Fruit fly (Drosophila melanogaster) whole organism, embryonic: Measurements from ENCODE around the gene Hs6st.
A peak's percentile ranks its signal among the peaks of the same experiment; 100 is the strongest.

Experiments
- ATbp ChIP-seq: fragments of 200-800 bp; sonication (Bioruptor generic); optimal IDR thresholded peaks from 2 replicates; lab custom pipeline; 2017; ENCODE audit warnings: missing biosample characterization, mild to moderate bottlenecking, missing genetic modification characterization, missing genetic modification reagents
- Adf1 ChIP-seq: fragments of 200-800 bp; sonication (Bioruptor generic); IDR thresholded peaks from 2 replicates; pipeline ENCODE4 v1.3.6; 2022; ENCODE audit warnings: missing biosample characterization, missing genetic modification characterization
- B-H2 ChIP-seq: fragments of 200-800 bp; sonication (Bioruptor generic); optimal IDR thresholded peaks from 2 replicates; lab custom pipeline; 2018; ENCODE audit warnings: missing biosample characterization, mild to moderate bottlenecking, missing genetic modification characterization
- CG10366 ChIP-seq: fragments of 200-800 bp; sonication (Bioruptor generic); IDR thresholded peaks from 2 replicates; pipeline ENCODE4 v1.3.6; 2022; ENCODE audit warnings: missing biosample characterization, missing genetic modification characterization
- CG11560 ChIP-seq: fragments of 200-800 bp; sonication (Bioruptor generic); IDR thresholded peaks from 3 replicates; pipeline ENCODE4 v1.3.6; 2022; ENCODE audit warnings: missing biosample characterization, missing genetic modification characterization
- CG12659 ChIP-seq: fragments of 200-800 bp; sonication (Bioruptor generic); optimal IDR thresholded peaks from 3 replicates; lab custom pipeline; 2017; ENCODE audit warnings: mild to moderate bottlenecking, missing biosample characterization, missing genetic modification reagents, missing genetic modification characterization
- CG12744 ChIP-seq: fragments of 200-800 bp; sonication (Bioruptor generic); optimal IDR thresholded peaks from 2 replicates; lab custom pipeline; 2016; ENCODE audit warnings: missing biosample characterization, missing genetic modification characterization
- CG13287 ChIP-seq: fragments of 200-800 bp; sonication (Bioruptor generic); IDR thresholded peaks from 2 replicates; pipeline ENCODE4 v1.3.6; 2022; ENCODE audit warnings: missing biosample characterization, missing genetic modification characterization; ENCODE audit not compliant: partially characterized antibody
- CG14965 ChIP-seq: fragments of 200-800 bp; sonication (Bioruptor generic); optimal IDR thresholded peaks from 2 replicates; lab custom pipeline; 2016; ENCODE audit warnings: missing biosample characterization, missing genetic modification characterization, borderline replicate concordance
- CG1529 ChIP-seq: fragments of 200-800 bp; sonication (Bioruptor generic); optimal IDR thresholded peaks from 3 replicates; lab custom pipeline; 2018; ENCODE audit warnings: missing biosample characterization, missing genetic modification characterization
- CG17359 ChIP-seq: fragments of 200-800 bp; sonication (Bioruptor generic); optimal IDR thresholded peaks from 3 replicates; lab custom pipeline; 2018; ENCODE audit warnings: missing biosample characterization, mild to moderate bottlenecking, missing genetic modification characterization, moderate library complexity
- CG17361 ChIP-seq: fragments of 200-800 bp; sonication (Bioruptor generic); IDR thresholded peaks from 3 replicates; pipeline ENCODE4 v1.3.6; 2022; ENCODE audit warnings: missing biosample characterization, missing genetic modification characterization
- CG17802 ChIP-seq: fragments of 200-800 bp; sonication (Bioruptor generic); optimal IDR thresholded peaks from 2 replicates; lab custom pipeline; 2018; ENCODE audit warnings: missing biosample characterization, mild to moderate bottlenecking, missing genetic modification characterization, moderate library complexity
- CG17912 ChIP-seq: fragments of 200-800 bp; sonication (Bioruptor generic); optimal IDR thresholded peaks from 2 replicates; lab custom pipeline; 2018; ENCODE audit warnings: missing biosample characterization, mild to moderate bottlenecking, missing genetic modification characterization
- CG2116 ChIP-seq: fragments of 200-800 bp; sonication (Bioruptor generic); optimal IDR thresholded peaks from 3 replicates; lab custom pipeline; 2018; ENCODE audit warnings: missing biosample characterization, mild to moderate bottlenecking, missing genetic modification characterization
- CG2129 ChIP-seq: fragments of 200-800 bp; sonication (Bioruptor generic); IDR thresholded peaks from 2 replicates; pipeline ENCODE4 v1.3.6; 2022; ENCODE audit warnings: missing biosample characterization, missing genetic modification characterization; ENCODE audit not compliant: partially characterized antibody
- CG2678 ChIP-seq: fragments of 200-800 bp; sonication (Bioruptor generic); optimal IDR thresholded peaks from 3 replicates; lab custom pipeline; 2019; ENCODE audit warnings: missing biosample characterization, mild to moderate bottlenecking, missing genetic modification characterization, moderate library complexity
- CG31388 ChIP-seq: fragments of 200-800 bp; sonication (Bioruptor generic); optimal IDR thresholded peaks from 2 replicates; lab custom pipeline; 2016; ENCODE audit warnings: missing biosample characterization, missing genetic modification characterization
- CG34224 ChIP-seq: fragments of 200-800 bp; sonication (Bioruptor generic); IDR thresholded peaks from 3 replicates; pipeline ENCODE4 v1.3.6; 2022; ENCODE audit warnings: missing biosample characterization, missing genetic modification characterization; ENCODE audit not compliant: partially characterized antibody
- CG3838 ChIP-seq: fragments of 200-800 bp; sonication (Bioruptor generic); optimal IDR thresholded peaks from 3 replicates; lab custom pipeline; 2016; ENCODE audit warnings: missing biosample characterization, missing genetic modification characterization
- CG43689 ChIP-seq: fragments of 200-800 bp; sonication (Bioruptor generic); IDR thresholded peaks from 2 replicates; pipeline ENCODE4 v1.3.6; 2022; ENCODE audit warnings: missing biosample characterization, missing genetic modification characterization
- CG4617 ChIP-seq: fragments of 200-800 bp; sonication (Bioruptor generic); optimal IDR thresholded peaks from 3 replicates; lab custom pipeline; 2016; ENCODE audit warnings: missing biosample characterization, missing genetic modification characterization, borderline replicate concordance
- CG6813 ChIP-seq: fragments of 200-800 bp; sonication (Bioruptor generic); optimal IDR thresholded peaks from 2 replicates; lab custom pipeline; 2017; ENCODE audit warnings: missing biosample characterization, missing genetic modification characterization, mild to moderate bottlenecking, moderate library complexity, missing genetic modification reagents
- CG6854 ChIP-seq: fragments of 200-800 bp; sonication (Bioruptor generic); optimal IDR thresholded peaks from 3 replicates; lab custom pipeline; 2017; ENCODE audit warnings: missing biosample characterization, mild to moderate bottlenecking, missing genetic modification characterization
- CG8388 ChIP-seq: fragments of 200-800 bp; sonication (Bioruptor generic); optimal IDR thresholded peaks from 2 replicates; lab custom pipeline; 2019; ENCODE audit warnings: missing biosample characterization, mild to moderate bottlenecking, missing genetic modification characterization, moderate library complexity
- CG8765 ChIP-seq: fragments of 200-800 bp; sonication (Bioruptor generic); IDR thresholded peaks from 2 replicates; pipeline ENCODE4 v1.3.6; 2022; ENCODE audit warnings: missing biosample characterization, missing genetic modification characterization
- D ChIP-seq, 2 experiments: fragments of 200-800 bp in 1 of 2; fragments of >200 bp in 1 of 2; sonication (Bioruptor generic) in 1 of 2; optimal IDR thresholded peaks; 2 replicates in 1 of 2; 3 replicates in 1 of 2; lab custom pipeline; 2017; ENCODE audit warnings: mild to moderate bottlenecking in 1 of 2, missing biosample characterization in 1 of 2, missing genetic modification characterization in 1 of 2, missing genetic modification reagents in 1 of 2
- Dref ChIP-seq: fragments of 200-800 bp; sonication (Bioruptor generic); IDR thresholded peaks from 2 replicates; pipeline ENCODE4 v1.3.6; 2022; ENCODE audit warnings: missing biosample characterization, missing genetic modification characterization
- E2f1 ChIP-seq: fragments of 200-800 bp; sonication (Bioruptor generic); IDR thresholded peaks from 2 replicates; pipeline ENCODE4 v1.3.6; 2022; ENCODE audit warnings: missing biosample characterization, missing genetic modification characterization
- E2f2 ChIP-seq: fragments of 200-800 bp; sonication (Bioruptor generic); IDR thresholded peaks from 2 replicates; pipeline ENCODE4 v1.3.6; 2022; ENCODE audit warnings: missing biosample characterization, missing genetic modification characterization
- Gsc ChIP-seq: fragments of 200-800 bp; sonication (Bioruptor generic); IDR thresholded peaks from 2 replicates; pipeline ENCODE4 v1.3.6; 2022; ENCODE audit warnings: missing biosample characterization, missing genetic modification characterization
- Hr3 ChIP-seq: fragments of 200-800 bp; sonication (Bioruptor generic); optimal IDR thresholded peaks from 3 replicates; lab custom pipeline; 2016; ENCODE audit warnings: missing biosample characterization, missing genetic modification characterization
- Oli ChIP-seq: fragments of 200-800 bp; sonication (Bioruptor generic); optimal IDR thresholded peaks from 2 replicates; lab custom pipeline; 2018; ENCODE audit warnings: missing biosample characterization, mild to moderate bottlenecking, missing genetic modification characterization, moderate library complexity
- Xbp1 ChIP-seq: fragments of 200-800 bp; sonication (Bioruptor generic); optimal IDR thresholded peaks from 3 replicates; lab custom pipeline; 2016; ENCODE audit warnings: missing biosample characterization, mild to moderate bottlenecking, missing genetic modification characterization
- aop ChIP-seq: fragments of 200-800 bp; sonication (Bioruptor generic); IDR thresholded peaks from 2 replicates; pipeline ENCODE4 v1.3.6; 2022; ENCODE audit warnings: missing biosample characterization, missing genetic modification characterization
- az2 ChIP-seq: fragments of 200-800 bp; sonication (Bioruptor generic); optimal IDR thresholded peaks from 3 replicates; lab custom pipeline; 2016; ENCODE audit warnings: missing biosample characterization, missing genetic modification characterization
- br ChIP-seq: fragments of >200 bp; optimal IDR thresholded peaks from 2 replicates; lab custom pipeline; 2017
- croc ChIP-seq: fragments of 200-800 bp; sonication (Bioruptor generic); conservative IDR thresholded peaks from 3 replicates; pipeline ENCODE4 v1.3.6; 2022; ENCODE audit warnings: missing biosample characterization, missing genetic modification characterization
- disco-r ChIP-seq: fragments of 200-800 bp; sonication (Bioruptor generic); optimal IDR thresholded peaks from 2 replicates; lab custom pipeline; 2016; ENCODE audit warnings: missing biosample characterization, missing genetic modification characterization
- dmrt99B ChIP-seq: fragments of 200-800 bp; sonication (Bioruptor generic); optimal IDR thresholded peaks from 2 replicates; lab custom pipeline; 2018; ENCODE audit warnings: missing biosample characterization, mild to moderate bottlenecking, missing genetic modification characterization, moderate library complexity
- en ChIP-seq: fragments of 200-800 bp; sonication (Bioruptor generic); optimal IDR thresholded peaks from 2 replicates; lab custom pipeline; 2016; ENCODE audit warnings: missing biosample characterization, missing genetic modification characterization
- gcm ChIP-seq: fragments of 200-800 bp; sonication (Bioruptor generic); optimal IDR thresholded peaks from 2 replicates; lab custom pipeline; 2019; ENCODE audit warnings: missing biosample characterization, mild to moderate bottlenecking, missing genetic modification characterization, moderate library complexity
- gcm2 ChIP-seq: fragments of 200-800 bp; sonication (Bioruptor generic); optimal IDR thresholded peaks from 2 replicates; lab custom pipeline; 2016; ENCODE audit warnings: missing biosample characterization, missing genetic modification characterization
- gsb ChIP-seq: fragments of 200-800 bp; sonication (Bioruptor generic); IDR thresholded peaks from 2 replicates; pipeline ENCODE4 v1.3.6; 2022; ENCODE audit warnings: missing biosample characterization, missing genetic modification characterization
- knrl ChIP-seq: fragments of 200-800 bp; sonication (Bioruptor generic); IDR thresholded peaks from 3 replicates; pipeline ENCODE4 v1.3.6; 2022; ENCODE audit warnings: missing biosample characterization, missing genetic modification characterization; ENCODE audit not compliant: partially characterized antibody
- pnt ChIP-seq: fragments of 200-800 bp; sonication (Bioruptor generic); optimal IDR thresholded peaks from 3 replicates; lab custom pipeline; 2016; ENCODE audit warnings: missing biosample characterization, missing genetic modification characterization
- pzg ChIP-seq: fragments of 200-800 bp; sonication (Bioruptor generic); optimal IDR thresholded peaks from 3 replicates; lab custom pipeline; 2018; ENCODE audit warnings: missing biosample characterization, mild to moderate bottlenecking, missing genetic modification characterization, moderate library complexity
- row ChIP-seq: fragments of 200-800 bp; sonication (Bioruptor generic); IDR thresholded peaks from 3 replicates; pipeline ENCODE4 v1.3.6; 2022; ENCODE audit warnings: missing biosample characterization, missing genetic modification characterization
- tup ChIP-seq: fragments of 200-800 bp; sonication (Bioruptor generic); optimal IDR thresholded peaks from 2 replicates; lab custom pipeline; 2016; ENCODE audit warnings: missing biosample characterization, mild to moderate bottlenecking, missing genetic modification characterization, moderate library complexity
- z ChIP-seq: fragments of 200-800 bp; sonication (Bioruptor generic); IDR thresholded peaks from 3 replicates; pipeline ENCODE4 v1.3.6; 2022; ENCODE audit warnings: missing biosample characterization, missing genetic modification characterization

Hs6st gene

dm6 chr3R:19905932-19906439, 102.3 kb downstream of the Hs6st start (continued):
- peak; percentile 78 for TF ChIP-seq E2f1 (GFP tag; lab: Robert Waterston, UW)
- peak; percentile 87 for TF ChIP-seq Xbp1 (GFP tag; lab: Kevin White, UChicago)
- no peak for TF ChIP-seq CG34224
- no peak for TF ChIP-seq Dref (GFP tag; lab: Robert Waterston, UW)
- TF ChIP-seq CG31388 (GFP tag; lab: Kevin White, UChicago), result no peak
- TF ChIP-seq CG43689 (GFP tag; lab: Robert Waterston, UW), result no peak
- TF ChIP-seq knrl (GFP tag; lab: Robert Waterston, UW), result 0 out of 3 replicates have a peak, but pooled peaks have one; percentile 6
- TF ChIP-seq CG10366 (GFP tag; lab: Robert Waterston, UW), result peak; percentile 83
- peak; percentile 70 for TF ChIP-seq gsb (GFP tag; lab: Robert Waterston, UW)
- TF ChIP-seq aop, result no peak
- peak; percentile 14 for TF ChIP-seq CG14965 (GFP tag; lab: Kevin White, UChicago)
- TF ChIP-seq Hr3 (GFP tag; lab: Kevin White, UChicago), result peak; percentile 67
- TF ChIP-seq CG17912 (GFP tag; lab: Kevin White, UChicago), result no peak
- peak; percentile 75 for TF ChIP-seq CG12744 (GFP tag; lab: Kevin White, UChicago)
- TF ChIP-seq CG17802 (tag; lab: Kevin White, UChicago), result peak; percentile 36
- peak; percentile 77 for TF ChIP-seq CG17359 (tag; lab: Kevin White, UChicago)
- peak; percentile 75 for TF ChIP-seq dmrt99B (tag; lab: Kevin White, UChicago)
- peak; percentile 31 for TF ChIP-seq gcm
- peak; percentile 61 for TF ChIP-seq CG8388 (GFP tag; lab: Kevin White, UChicago)
- peak; percentile 64 for TF ChIP-seq pnt (GFP tag; lab: Kevin White, UChicago)
- peak; percentile 50; the same call in 2 of the 3 replicates for TF ChIP-seq croc (GFP tag; lab: Robert Waterston, UW)
- peak; percentile 36 for TF ChIP-seq CG2116 (GFP tag; lab: Kevin White, UChicago)
- peak; percentile 72 for TF ChIP-seq Gsc (GFP tag; lab: Robert Waterston, UW)
- peak; percentile 50; the same call in 1 of the 2 replicates for TF ChIP-seq CG8765
- peak; percentile 79 for TF ChIP-seq az2
- TF ChIP-seq br, result no peak
- TF ChIP-seq CG13287, result no peak
- TF ChIP-seq tup (GFP tag; lab: Kevin White, UChicago), result peak; percentile 47
- peak; percentile 51 for TF ChIP-seq CG6854
- TF ChIP-seq z (GFP tag; lab: Robert Waterston, UW), result no peak
- TF ChIP-seq CG12659 (GFP tag; lab: Kevin White, UChicago), result peak; percentile 80
- TF ChIP-seq CG6813, result peak; percentile 66
- TF ChIP-seq Adf1 (GFP tag; lab: Robert Waterston, UW), result peak; percentile 64
- peak; percentile 83 for TF ChIP-seq CG2678
- peak; percentile 58 for TF ChIP-seq E2f2 (GFP tag; lab: Robert Waterston, UW)
- peak; percentile 64 for TF ChIP-seq gcm2
- peak; percentile 50 for TF ChIP-seq CG1529 (GFP tag; lab: Kevin White, UChicago)
- no peak for TF ChIP-seq D (optimal IDR thresholded peaks at IDR 0.05; lab: Kevin White, UChicago)
- TF ChIP-seq D (GFP tag; optimal IDR thresholded peaks at IDR 0.05; lab: Kevin White, UChicago), result peak; percentile 42
- TF ChIP-seq pzg (GFP tag; lab: Kevin White, UChicago), result peak; percentile 20
- TF ChIP-seq en (GFP tag; lab: Kevin White, UChicago), result no peak
- peak; percentile 46 for TF ChIP-seq disco-r (GFP tag; lab: Kevin White, UChicago)
- peak; percentile 83 for TF ChIP-seq Oli
- peak; percentile 70 for TF ChIP-seq CG17361 (GFP tag; lab: Robert Waterston, UW)
- TF ChIP-seq CG4617, result peak; percentile 31
- peak; percentile 78 for TF ChIP-seq ATbp
- no peak for TF ChIP-seq CG3838 (GFP tag; lab: Kevin White, UChicago)
- no peak for TF ChIP-seq B-H2
- 0 out of 3 replicates have a peak, but pooled peaks have one; percentile 45 for TF ChIP-seq CG11560
- peak; percentile 94 for TF ChIP-seq row
- no peak for TF ChIP-seq CG2129
